Worm (Caenorhabditis elegans): ENCODE measurements around the gene idpc-3.

idpc-3 gene

DNA sequence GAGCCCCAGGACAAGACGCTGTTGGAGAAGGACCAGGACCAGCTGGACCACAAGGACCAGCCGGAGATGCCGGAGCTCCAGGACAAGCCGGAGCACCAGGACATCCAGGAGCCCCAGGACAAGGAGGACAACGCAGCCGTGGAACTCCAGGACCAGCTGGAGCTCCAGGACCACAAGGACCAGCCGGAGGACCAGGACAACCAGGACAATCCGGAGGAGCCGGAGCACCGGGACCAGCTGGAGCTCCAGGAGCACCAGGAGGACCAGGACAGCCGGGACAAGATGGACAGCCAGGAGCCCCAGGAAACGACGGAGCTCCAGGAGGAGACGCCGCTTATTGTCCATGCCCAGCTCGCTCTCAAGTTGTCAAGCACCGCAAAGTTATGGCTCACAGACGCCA is 1.5 kb upstream of the idpc-3 start:
- TF ChIP-seq W03F9.2 (tag; optimal IDR thresholded peaks at IDR 0.05) (no peak), him-1 (tag; optimal IDR thresholded peaks at IDR 0.05) (no peak), dao-5 (tag; optimal IDR thresholded peaks at IDR 0.05) (no peak)

DNA sequence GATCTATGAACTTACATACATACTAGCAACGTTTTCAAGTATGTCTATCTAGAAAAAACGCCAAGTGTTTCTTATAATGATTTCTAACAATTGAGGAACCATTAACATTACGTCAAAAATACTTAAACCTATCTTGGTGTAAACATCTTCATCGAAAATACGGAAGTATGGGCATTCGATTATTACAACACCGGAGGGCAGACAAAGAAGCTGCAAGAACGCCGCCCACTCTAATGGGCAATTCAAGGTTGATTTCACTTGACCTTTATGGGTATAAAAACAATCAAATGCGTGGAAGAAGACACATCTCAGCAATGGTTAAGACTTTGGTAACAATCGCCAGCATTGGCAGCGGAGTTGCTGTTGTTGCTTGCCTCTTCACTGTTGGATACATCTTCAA is 629 bp upstream of the idpc-3 start, which contains the start of gene col-146:
Gene col-146 (plus strand): TSS at position 301 of the 400 bp plus-strand sequence.
- TF ChIP-seq him-1 (tag; optimal IDR thresholded peaks at IDR 0.05) (no peak), W03F9.2 (tag; optimal IDR thresholded peaks at IDR 0.05) (no peak), dao-5 (tag; optimal IDR thresholded peaks at IDR 0.05) (no peak)

ce11 chrV:9628603-9629002 is 411 bp downstream of the idpc-3 start:
- TF ChIP-seq dao-5 (tag; optimal IDR thresholded peaks at IDR 0.05) (no peak), him-1 (tag; optimal IDR thresholded peaks at IDR 0.05) (no peak), W03F9.2 (tag; optimal IDR thresholded peaks at IDR 0.05) (no peak)

DNA sequence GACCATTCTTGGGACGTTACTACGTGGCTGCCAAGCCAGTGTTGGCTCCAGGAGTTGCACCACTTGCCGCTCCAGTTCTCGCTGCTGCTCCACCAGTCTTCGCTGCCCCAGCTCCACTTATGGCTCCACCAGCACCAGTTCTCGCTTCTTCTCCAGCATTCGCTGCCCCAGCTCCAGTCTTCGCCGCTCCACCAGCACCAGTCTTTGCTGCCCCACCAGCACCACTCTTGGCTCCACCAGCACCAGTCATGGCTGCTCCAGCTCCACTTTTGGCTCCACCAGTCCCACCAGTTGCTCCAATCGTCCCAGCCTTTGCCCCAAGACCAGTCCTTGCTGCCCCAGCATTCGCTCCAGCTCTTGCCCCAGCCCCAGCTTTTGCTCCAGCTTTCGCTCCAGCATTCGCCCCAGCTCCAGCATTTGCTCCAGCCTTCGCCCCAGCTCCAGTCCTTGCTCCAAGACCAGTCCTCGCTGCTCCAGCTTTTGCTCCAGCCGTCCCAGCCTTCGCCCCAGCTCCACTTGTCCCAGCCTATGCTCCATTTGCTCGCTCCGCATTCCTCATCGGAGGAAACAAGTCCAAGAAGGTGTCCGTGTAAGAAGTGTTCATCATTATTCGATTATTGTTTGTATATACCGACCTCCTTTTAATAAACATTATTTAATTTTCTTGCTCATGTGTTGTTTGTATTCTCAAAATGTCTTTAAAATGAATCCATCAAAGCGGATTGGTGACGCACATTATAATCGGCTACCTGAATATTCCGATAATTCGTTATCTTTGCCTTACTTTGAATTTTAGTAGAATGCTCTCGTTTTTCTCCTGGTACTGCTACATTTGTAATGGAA is 3.2 kb downstream of the idpc-3 start, which contains the start of gene T06E4.7:
Gene T06E4.7 (plus strand): TSS at position 793 of the 843 bp plus-strand sequence.
- TF ChIP-seq him-1 (tag; optimal IDR thresholded peaks at IDR 0.05), result no peak
- TF ChIP-seq W03F9.2 (tag; optimal IDR thresholded peaks at IDR 0.05), result no peak
- TF ChIP-seq dao-5 (tag; optimal IDR thresholded peaks at IDR 0.05), result no peak

- TF ChIP-seq W03F9.2 (tag; optimal IDR thresholded peaks at IDR 0.05) (no peak), him-1 (tag; optimal IDR thresholded peaks at IDR 0.05) (no peak), dao-5 (tag; optimal IDR thresholded peaks at IDR 0.05) (no peak)
These were observed 3.9 kb downstream of the idpc-3 start, which contains the start of gene idpc-4 for ce11 chrV:9625122-9625521. Gene idpc-4, plus strand, starts transcription at chrV:9625422.

ce11 chrV:9622834-9623233 is 6.2 kb downstream of the idpc-3 start, which contains the start of gene idpc-5:
Gene idpc-5, minus strand, starts transcription at chrV:9622934.
- TF ChIP-seq dao-5 (tag; optimal IDR thresholded peaks at IDR 0.05) (no peak), him-1 (tag; optimal IDR thresholded peaks at IDR 0.05) (no peak), W03F9.2 (tag; optimal IDR thresholded peaks at IDR 0.05) (no peak)

ce11 chrV:9621437-9621836 is 7.6 kb downstream of the idpc-3 start:
- TF ChIP-seq dao-5 (tag; optimal IDR thresholded peaks at IDR 0.05) (no peak), W03F9.2 (tag; optimal IDR thresholded peaks at IDR 0.05) (no peak), him-1 (tag; optimal IDR thresholded peaks at IDR 0.05) (no peak)

DNA sequence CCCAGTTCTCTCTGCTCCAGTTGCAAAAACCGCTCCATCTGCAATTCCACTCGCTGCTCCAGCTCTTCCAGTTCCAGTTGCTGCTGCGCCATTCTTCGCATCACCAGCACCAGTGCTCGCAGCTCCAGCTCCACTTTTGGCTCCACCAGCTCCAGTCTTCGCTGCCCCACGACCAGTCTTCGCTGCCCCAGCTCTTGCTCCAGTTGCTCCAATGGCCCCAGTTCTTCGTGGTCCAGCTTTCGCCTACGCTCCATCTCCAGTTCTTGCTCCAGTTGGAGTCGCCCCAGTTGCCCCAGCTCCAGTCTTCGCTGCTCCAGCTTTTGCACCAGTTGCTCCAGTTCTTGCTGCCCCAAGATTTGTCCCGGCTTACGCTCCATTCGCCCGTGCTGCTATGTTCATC is 8.6 kb downstream of the idpc-3 start:
- TF ChIP-seq him-1 (tag; optimal IDR thresholded peaks at IDR 0.05) (no peak), W03F9.2 (tag; optimal IDR thresholded peaks at IDR 0.05) (no peak), dao-5 (tag; optimal IDR thresholded peaks at IDR 0.05) (no peak)

- no peak for TF ChIP-seq him-1 (tag; optimal IDR thresholded peaks at IDR 0.05)
- no peak for TF ChIP-seq W03F9.2 (tag; optimal IDR thresholded peaks at IDR 0.05)
- TF ChIP-seq dao-5 (tag; optimal IDR thresholded peaks at IDR 0.05), result no peak
These were observed 9.2 kb downstream of the idpc-3 start, which contains the start of gene idpc-6 for ce11 chrV:9619850-9620249. Gene idpc-6, plus strand, starts transcription at chrV:9620150.

ce11 chrV:9618919-9619318 is 10.1 kb downstream of the idpc-3 start, which contains the start of gene idpc-7:
Gene idpc-7, minus strand, starts transcription at chrV:9619019.
- TF ChIP-seq him-1 (tag; optimal IDR thresholded peaks at IDR 0.05) (no peak), dao-5 (tag; optimal IDR thresholded peaks at IDR 0.05) (no peak), W03F9.2 (tag; optimal IDR thresholded peaks at IDR 0.05) (no peak)

DNA sequence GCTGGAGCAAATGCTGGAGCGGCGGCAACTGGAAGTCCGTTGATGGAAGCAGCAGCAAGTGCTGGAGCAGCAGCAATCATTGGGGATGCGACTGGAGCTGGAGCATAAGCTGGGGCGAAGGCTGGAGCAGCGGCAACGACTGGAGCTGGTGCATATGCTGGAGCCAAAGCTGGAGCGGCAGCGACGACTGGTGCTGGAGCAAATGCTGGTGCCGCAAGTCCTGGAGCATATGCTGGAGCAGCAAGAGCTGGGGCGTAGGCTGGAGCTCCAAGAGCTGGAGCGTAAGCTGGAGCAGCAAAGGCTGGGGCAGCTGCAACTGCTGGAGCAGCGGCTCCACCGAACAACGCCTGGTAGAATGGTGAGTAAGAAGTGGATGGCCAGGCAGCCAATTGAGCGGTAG is 10.6 kb downstream of the idpc-3 start:
- TF ChIP-seq dao-5 (tag; optimal IDR thresholded peaks at IDR 0.05) (no peak), him-1 (tag; optimal IDR thresholded peaks at IDR 0.05) (no peak), W03F9.2 (tag; optimal IDR thresholded peaks at IDR 0.05) (no peak)

DNA sequence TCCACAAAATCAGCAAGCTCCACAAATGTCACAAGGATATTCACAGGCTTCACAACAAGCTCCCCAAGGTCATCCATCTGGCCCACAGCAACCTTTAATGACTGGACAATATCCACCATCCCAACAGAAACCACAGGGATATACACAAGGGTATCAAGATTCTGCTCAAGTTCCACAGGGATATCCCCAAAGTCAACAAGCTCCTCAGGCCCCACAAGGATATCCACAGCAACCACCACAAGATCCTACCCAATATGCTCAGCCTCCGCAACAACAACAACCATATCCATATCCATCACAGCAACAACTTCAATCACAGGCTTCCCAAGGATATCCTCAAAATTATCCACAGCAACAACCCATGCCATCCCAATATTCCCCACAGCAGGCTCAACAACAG is 12.3 kb downstream of the idpc-3 start:
- no peak for TF ChIP-seq dao-5 (tag; optimal IDR thresholded peaks at IDR 0.05)
- TF ChIP-seq W03F9.2 (tag; optimal IDR thresholded peaks at IDR 0.05), result no peak
- no peak for TF ChIP-seq him-1 (tag; optimal IDR thresholded peaks at IDR 0.05)

DNA sequence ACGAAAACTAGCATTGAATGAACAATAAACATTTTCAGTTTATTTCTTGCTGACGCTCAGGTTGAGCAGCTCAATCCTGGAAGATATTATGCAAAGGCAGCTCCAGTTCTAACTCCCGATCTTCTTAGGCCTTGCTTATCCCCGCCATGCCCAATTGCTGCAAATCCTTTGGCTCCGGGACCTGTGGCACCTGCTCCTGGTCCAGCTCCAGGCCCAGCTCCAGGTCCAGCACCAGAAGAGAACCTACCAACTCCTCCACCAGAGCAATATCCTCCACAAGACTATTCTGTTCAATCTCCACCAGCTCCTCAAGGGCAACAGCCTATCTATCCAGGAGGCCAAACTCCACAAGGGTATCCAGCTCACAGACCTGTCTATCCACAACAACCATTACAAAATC is 12.9 kb downstream of the idpc-3 start:
- TF ChIP-seq dao-5 (tag; optimal IDR thresholded peaks at IDR 0.05) (no peak), him-1 (tag; optimal IDR thresholded peaks at IDR 0.05) (no peak), W03F9.2 (tag; optimal IDR thresholded peaks at IDR 0.05) (no peak)

DNA sequence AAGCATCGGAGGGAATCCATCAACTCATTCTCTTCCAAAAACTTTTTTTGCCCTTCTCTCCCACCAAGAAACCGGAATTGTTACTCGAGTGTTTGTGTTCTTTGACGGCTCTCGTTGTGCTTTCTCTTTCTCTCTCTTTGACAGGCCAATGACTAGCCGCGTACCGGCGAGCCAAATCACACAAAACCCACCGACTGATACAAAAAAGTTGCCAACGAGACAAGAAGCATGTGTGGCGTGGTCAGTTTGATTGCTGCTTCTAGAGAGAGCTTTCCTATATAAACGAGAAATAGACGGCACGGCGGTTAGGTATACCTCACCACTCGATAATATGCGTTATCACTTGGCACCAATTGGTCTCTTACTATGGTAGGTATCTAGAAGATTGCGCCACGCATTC is 13.3 kb downstream of the idpc-3 start, which contains the start of gene pqn-63:
Gene pqn-63 (plus strand): TSS at position 307 of the 400 bp plus-strand sequence.
- TF ChIP-seq him-1 (tag; optimal IDR thresholded peaks at IDR 0.05), result no peak
- no peak for TF ChIP-seq dao-5 (tag; optimal IDR thresholded peaks at IDR 0.05)
- TF ChIP-seq W03F9.2 (tag; optimal IDR thresholded peaks at IDR 0.05), result no peak

Measured in whole organism, L4/young adult.